Worm (Caenorhabditis elegans) whole organism, mixed stage, embryonic: Measurements from ENCODE around the gene idhg-1.

Experiments used
- mab-5 ChIP-seq: fragments of 150-350 bp; optimal IDR thresholded peaks from 2 replicates; lab custom pipeline; 2014; ENCODE audit warnings: missing biosample characterization, missing genetic modification characterization
- nhr-28 ChIP-seq: fragments of 150-350 bp; optimal IDR thresholded peaks from 2 replicates; lab custom pipeline; 2014; ENCODE audit warnings: missing biosample characterization, missing genetic modification characterization

ce11 chrIII:4595771-4596227, 27.2 kb downstream of the idhg-1 start, which contains the start of gene asb-1:
- TF ChIP-seq nhr-28 (no peak), mab-5 (tag; lab: Kevin White, UChicago) (no peak)
